Fruit fly (Drosophila melanogaster) whole organism, wandering third instar larva: ENCODE data around the gene CG3655.

Experiments
- Abd-B ChIP-seq: fragments of >200 bp; optimal IDR thresholded peaks from 2 replicates; lab custom pipeline; 2017; ENCODE audit warnings: missing biosample characterization, missing genetic modification characterization
- CG32264 ChIP-seq: fragments of 200-800 bp; sonication (Bioruptor generic); optimal IDR thresholded peaks from 2 replicates; lab custom pipeline; 2016; ENCODE audit warnings: missing biosample characterization, missing genetic modification characterization
- Dfd ChIP-seq: fragments of >200 bp; optimal IDR thresholded peaks from 2 replicates; lab custom pipeline; 2017; ENCODE audit warnings: missing biosample characterization, missing genetic modification characterization
- Dif ChIP-seq: fragments of 200-275, 200-300 bp; sonication (Bioruptor generic); optimal IDR thresholded peaks from 2 replicates; lab custom pipeline; 2018; ENCODE audit warnings: missing biosample characterization, missing genetic modification characterization; ENCODE audit not compliant: partially characterized antibody
- GATAd ChIP-seq: sonication (Bioruptor generic); optimal IDR thresholded peaks from 2 replicates; lab custom pipeline; 2016; ENCODE audit warnings: missing biosample characterization, missing genetic modification characterization
- HLH106 ChIP-seq: fragments of 200-800 bp; optimal IDR thresholded peaks from 3 replicates; lab custom pipeline; 2019; ENCODE audit warnings: missing biosample characterization, mild to moderate bottlenecking, missing genetic modification characterization, moderate library complexity
- Hnf4 ChIP-seq: fragments of 200-800 bp; sonication (Bioruptor generic); optimal IDR thresholded peaks from 2 replicates; lab custom pipeline; 2016; ENCODE audit warnings: missing biosample characterization, mild to moderate bottlenecking, missing genetic modification characterization
- Hr78 ChIP-seq: fragments of >200 bp; optimal IDR thresholded peaks from 2 replicates; lab custom pipeline; 2017; ENCODE audit warnings: missing biosample characterization, missing genetic modification characterization
- Hr83 ChIP-seq: fragments of 200-300 bp; sonication (Bioruptor generic); optimal IDR thresholded peaks from 2 replicates; lab custom pipeline; 2016; ENCODE audit warnings: missing biosample characterization, mild to moderate bottlenecking, missing genetic modification characterization, moderate library complexity; ENCODE audit not compliant: poor library complexity, severe bottlenecking
- Jra ChIP-seq: sonication (Bioruptor generic); optimal IDR thresholded peaks from 2 replicates; lab custom pipeline; 2016; ENCODE audit warnings: missing biosample characterization, missing genetic modification characterization
- Mio ChIP-seq: sonication (Bioruptor generic); optimal IDR thresholded peaks from 2 replicates; lab custom pipeline; 2016; ENCODE audit warnings: missing biosample characterization, missing genetic modification characterization
- OdsH ChIP-seq: fragments of 200-800 bp; sonication (Bioruptor generic); optimal IDR thresholded peaks from 2 replicates; lab custom pipeline; 2016; ENCODE audit warnings: missing biosample characterization, mild to moderate bottlenecking, missing genetic modification characterization
- Rel ChIP-seq, 2 experiments: fragments of 200-800 bp; sonication (Bioruptor generic) in 1 of 2; optimal IDR thresholded peaks; 2 replicates in 1 of 2; 3 replicates in 1 of 2; lab custom pipeline; 2016 to 2019; ENCODE audit warnings: mild to moderate bottlenecking in 2 of 2, missing biosample characterization in 2 of 2, missing genetic modification characterization in 2 of 2, moderate library complexity in 1 of 2
- Vsx2 ChIP-seq: fragments of 200-300, 225-300 bp; sonication (Bioruptor generic); optimal IDR thresholded peaks from 2 replicates; lab custom pipeline; 2018; ENCODE audit warnings: missing biosample characterization, missing genetic modification characterization; ENCODE audit not compliant: partially characterized antibody
- br ChIP-seq: fragments of 200-800 bp; sonication (Bioruptor generic); optimal IDR thresholded peaks from 2 replicates; lab custom pipeline; 2016; ENCODE audit warnings: missing biosample characterization, missing genetic modification characterization
- brk ChIP-seq: fragments of 200-800 bp; sonication (Bioruptor generic); optimal IDR thresholded peaks from 2 replicates; lab custom pipeline; 2016; ENCODE audit warnings: missing biosample characterization, mild to moderate bottlenecking, missing genetic modification characterization
- dl ChIP-seq, 2 experiments: fragments of 175-275, 200-275 bp in 1 of 2; fragments of 200-275 bp in 1 of 2; sonication (Bioruptor generic); optimal IDR thresholded peaks; lab custom pipeline; 2018; ENCODE audit warnings: mild to moderate bottlenecking in 2 of 2, missing biosample characterization in 2 of 2, missing genetic modification characterization in 2 of 2, moderate library complexity in 2 of 2; ENCODE audit not compliant: partially characterized antibody in 2 of 2, insufficient read depth in 1 of 2
- dmrt93B ChIP-seq: fragments of 200-800 bp; sonication (Bioruptor generic); optimal IDR thresholded peaks from 2 replicates; lab custom pipeline; 2018; ENCODE audit warnings: missing biosample characterization, mild to moderate bottlenecking, missing genetic modification characterization
- ey ChIP-seq: fragments of 200-800 bp; sonication (Bioruptor generic); optimal IDR thresholded peaks from 2 replicates; lab custom pipeline; 2016; ENCODE audit warnings: missing biosample characterization, missing genetic modification characterization
- foxo ChIP-seq, 2 experiments: fragments of 200-800 bp; sonication (Bioruptor generic); optimal IDR thresholded peaks; 2 replicates in 1 of 2; 3 replicates in 1 of 2; lab custom pipeline; 2016 to 2017; ENCODE audit warnings: missing biosample characterization in 2 of 2, missing genetic modification characterization in 2 of 2
- fru ChIP-seq: fragments of 200-800 bp; sonication (Bioruptor generic); optimal IDR thresholded peaks from 3 replicates; lab custom pipeline; 2016; ENCODE audit warnings: missing biosample characterization, mild to moderate bottlenecking, missing genetic modification characterization
- h ChIP-seq: fragments of 200-800 bp; sonication (Bioruptor generic); optimal IDR thresholded peaks from 3 replicates; lab custom pipeline; 2016; ENCODE audit warnings: missing biosample characterization, mild to moderate bottlenecking, missing genetic modification characterization
- jim ChIP-seq: fragments of 175-275, 200-325 bp; sonication (Bioruptor generic); optimal IDR thresholded peaks from 2 replicates; lab custom pipeline; 2016; ENCODE audit warnings: missing biosample characterization, mild to moderate bottlenecking, missing genetic modification characterization
- lola ChIP-seq: fragments of >200 bp; optimal IDR thresholded peaks from 2 replicates; lab custom pipeline; 2017; ENCODE audit warnings: missing biosample characterization, missing genetic modification characterization
- pan ChIP-seq: fragments of >200 bp; optimal IDR thresholded peaks from 2 replicates; lab custom pipeline; 2017
- psq ChIP-seq: fragments of 200-800 bp; sonication (Bioruptor generic); optimal IDR thresholded peaks from 3 replicates; lab custom pipeline; 2017; ENCODE audit warnings: missing biosample characterization, mild to moderate bottlenecking, missing genetic modification characterization, moderate library complexity
- rgr ChIP-seq: fragments of 200-800 bp; sonication (Bioruptor generic); optimal IDR thresholded peaks from 3 replicates; lab custom pipeline; 2016; ENCODE audit warnings: missing biosample characterization, mild to moderate bottlenecking, missing genetic modification characterization
- sv ChIP-seq: fragments of 200-800 bp; sonication (Bioruptor generic); optimal IDR thresholded peaks from 3 replicates; lab custom pipeline; 2016; ENCODE audit warnings: missing biosample characterization, missing genetic modification characterization
- tai ChIP-seq: sonication (Bioruptor generic); optimal IDR thresholded peaks from 2 replicates; lab custom pipeline; 2016; ENCODE audit warnings: missing biosample characterization, missing genetic modification characterization
- usp ChIP-seq: fragments of >200 bp; optimal IDR thresholded peaks from 2 replicates; lab custom pipeline; 2017; ENCODE audit warnings: missing biosample characterization, missing genetic modification characterization
- woc ChIP-seq: sonication (Bioruptor generic); optimal IDR thresholded peaks from 2 replicates; lab custom pipeline; 2016; ENCODE audit warnings: missing biosample characterization, mild to moderate bottlenecking, missing genetic modification characterization

CG3655 gene

DNA sequence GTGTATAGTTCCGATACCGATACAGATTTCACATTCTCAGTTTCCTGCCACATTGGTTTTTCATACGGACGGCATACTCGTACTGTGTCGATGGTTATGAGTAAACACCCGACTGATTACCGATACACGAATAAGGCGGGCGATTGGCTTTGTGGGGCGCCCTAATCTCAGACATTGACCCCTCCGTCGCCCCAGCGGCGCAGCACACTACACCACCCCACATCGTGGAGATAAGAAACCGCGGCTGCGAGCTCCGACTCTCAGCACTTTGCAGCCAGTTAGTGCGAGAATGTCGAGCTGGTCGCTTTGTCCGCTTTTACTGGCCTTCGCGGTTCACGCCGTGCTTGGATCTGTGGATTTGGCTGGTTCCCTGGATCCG is 83.5 kb downstream of the CG3655 start, which contains the start of gene CG14629:
TSS of gene CG14629 (plus strand) at position 275 of the 379 bp plus-strand sequence.
- TF ChIP-seq h (GFP tag; lab: Kevin White, UChicago) (peak; percentile 2), dl (GFP tag; optimal IDR thresholded peaks at IDR 0.05; lab: Kevin White, UChicago; ENCODE audit: insufficient read depth in 1 of 2, partially characterized antibody in 2 of 2) (peak in 1 of 2 experiments; percentile 39), ey (no peak), GATAd (no peak), woc (GFP tag; lab: Kevin White, UChicago) (no peak), foxo (GFP tag; optimal IDR thresholded peaks at IDR 0.05; lab: Kevin White, UChicago) (peak in 1 of 2 experiments; percentile 5), Abd-B (GFP tag; lab: Kevin White, UChicago) (no peak), dmrt93B (GFP tag; lab: Kevin White, UChicago) (no peak), Vsx2 (peak; percentile 11), lola (no peak), Dfd (GFP tag; lab: Kevin White, UChicago) (no peak), rgr (GFP tag; lab: Kevin White, UChicago) (peak; percentile 44), Rel (GFP tag; optimal IDR thresholded peaks at IDR 0.05; lab: Kevin White, UChicago) (no peak), Rel (tag; optimal IDR thresholded peaks at IDR 0.05; lab: Kevin White, UChicago) (peak; percentile 66), jim (GFP tag; lab: Kevin White, UChicago) (no peak), CG32264 (GFP tag; lab: Kevin White, UChicago) (no peak), Hr83 (GFP tag; lab: Kevin White, UChicago) (peak; percentile 12), Mio (no peak), Hnf4 (GFP tag; lab: Kevin White, UChicago) (peak; percentile 41), fru (GFP tag; lab: Kevin White, UChicago) (peak; percentile 18), Jra (GFP tag; lab: Kevin White, UChicago) (no peak), Hr78 (GFP tag; lab: Kevin White, UChicago) (no peak), br (GFP tag; lab: Kevin White, UChicago) (peak; percentile 4), brk (GFP tag; lab: Kevin White, UChicago) (no peak), OdsH (GFP tag; lab: Kevin White, UChicago) (no peak), Dif (peak; percentile 62), tai (GFP tag; lab: Kevin White, UChicago) (no peak)

DNA sequence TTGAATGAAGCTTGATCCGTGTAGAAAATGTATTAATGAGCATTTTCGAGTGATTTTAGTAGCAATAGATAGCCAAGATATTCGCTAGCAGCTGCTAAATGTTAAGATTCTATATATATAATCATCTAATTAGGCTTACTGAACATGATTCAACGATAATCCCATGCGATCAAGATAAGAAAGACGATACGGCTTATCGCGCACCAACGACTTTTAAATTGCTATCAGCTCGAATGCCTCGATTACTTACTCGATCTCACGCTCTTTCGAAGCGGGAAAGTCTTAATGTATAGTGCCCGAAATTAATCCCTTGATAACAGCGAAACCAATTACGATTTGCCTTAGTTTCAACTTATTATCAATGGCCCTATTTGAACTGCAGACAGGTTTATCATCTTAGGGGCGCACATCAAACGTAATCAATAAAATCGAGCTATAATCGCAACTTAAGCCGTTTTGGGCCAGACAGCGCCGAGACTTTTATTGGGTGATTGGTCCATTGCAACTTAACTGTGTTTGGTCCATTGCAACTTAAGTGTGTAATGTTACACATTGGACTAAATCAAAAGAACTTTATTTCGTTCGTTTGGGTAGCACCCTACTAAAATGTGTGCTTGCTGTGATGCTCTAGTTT is 84.0 kb downstream of the CG3655 start:
- TF ChIP-seq ey (no peak), usp (GFP tag; lab: Kevin White, UChicago) (no peak), foxo (GFP tag; optimal IDR thresholded peaks at IDR 0.05; lab: Kevin White, UChicago) (no peak), OdsH (GFP tag; lab: Kevin White, UChicago) (no peak), CG32264 (GFP tag; lab: Kevin White, UChicago) (no peak), HLH106 (tag; lab: Kevin White, UChicago) (no peak)

DNA sequence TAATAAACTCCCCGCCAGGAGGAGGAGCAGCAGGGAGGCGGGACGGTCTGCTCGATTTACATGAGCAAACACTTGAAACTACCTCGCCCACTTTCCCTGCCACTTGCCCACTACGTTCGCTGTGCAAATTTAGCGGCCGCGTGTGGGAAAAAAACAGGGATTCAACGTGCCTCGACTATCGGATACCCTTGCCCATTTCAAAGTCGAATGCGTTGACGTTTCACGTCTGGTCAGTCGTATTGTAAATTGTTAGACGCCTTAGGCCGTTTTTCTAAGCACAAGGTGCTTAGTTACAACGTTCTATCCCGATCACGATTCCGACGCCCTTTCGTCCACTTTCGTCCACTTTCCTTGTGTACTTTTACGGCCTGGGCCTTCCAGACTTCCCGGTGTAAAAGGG is 87.0 kb downstream of the CG3655 start:
- TF ChIP-seq brk (GFP tag; lab: Kevin White, UChicago), result no peak
- no peak for TF ChIP-seq Abd-B (GFP tag; lab: Kevin White, UChicago)
- no peak for TF ChIP-seq Hnf4 (GFP tag; lab: Kevin White, UChicago)
- TF ChIP-seq pan (lab: Kevin White, UChicago), result no peak
- TF ChIP-seq, all 38 proteins: peak for 0

DNA sequence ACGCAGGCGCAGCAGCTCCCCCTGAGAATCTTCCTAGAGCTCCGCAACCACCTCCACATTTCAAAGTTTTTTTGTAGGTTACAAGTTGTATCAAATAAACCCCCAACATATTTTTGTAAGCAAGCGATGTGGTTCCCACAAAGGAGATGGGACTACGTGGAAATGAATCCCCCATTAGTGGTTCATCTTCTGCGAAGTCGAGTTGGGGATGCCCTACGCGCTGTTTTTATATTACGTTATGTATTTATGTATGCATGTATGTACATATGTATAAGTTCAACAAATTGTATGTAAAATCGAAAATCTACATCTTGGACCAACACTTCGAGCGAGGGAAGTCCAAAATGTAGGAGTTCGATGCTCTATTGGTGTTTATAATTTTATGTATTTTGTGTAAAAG is 88.8 kb downstream of the CG3655 start, which contains the start of gene CG42259:
TSS of gene CG42259 (plus strand) at position 301 of the 400 bp plus-strand sequence.
- TF ChIP-seq Jra (GFP tag; lab: Kevin White, UChicago) (no peak), Dfd (GFP tag; lab: Kevin White, UChicago) (no peak), Hr83 (GFP tag; lab: Kevin White, UChicago) (no peak), psq (GFP tag; lab: Kevin White, UChicago) (no peak), sv (no peak), ey (no peak), Abd-B (GFP tag; lab: Kevin White, UChicago) (no peak)
- TF ChIP-seq, all 38 proteins: peak for 0
